Worm (Caenorhabditis elegans) whole organism, young adult: ENCODE data around the gene csb-1.
A peak's percentile ranks its signal among the peaks of the same experiment; 100 is the strongest.

ENCODE experiments used
- B0336.3 ChIP-seq: fragments of 200-800 bp; sonication (Bioruptor generic); IDR thresholded peaks from 2 replicates; pipeline ENCODE4 v1.3.6; 2022; ENCODE audit warnings: missing genetic modification characterization, missing compliant biosample characterization
- C06A6.2 ChIP-seq: fragments of 200-800 bp; sonication (Bioruptor generic); conservative IDR thresholded peaks from 2 replicates; pipeline ENCODE4 v1.3.6; 2022; ENCODE audit warnings: missing genetic modification characterization, missing compliant biosample characterization
- F10E7.11 ChIP-seq: sonication (generic microtip); optimal IDR thresholded peaks from 2 replicates; lab custom pipeline; 2017; ENCODE audit warnings: mild to moderate bottlenecking, missing genetic modification characterization, moderate library complexity, missing compliant biosample characterization
- F22D6.2 ChIP-seq: sonication (generic microtip); optimal IDR thresholded peaks from 2 replicates; lab custom pipeline; 2016; ENCODE audit warnings: mild to moderate bottlenecking, missing genetic modification characterization, missing compliant biosample characterization
- F33H1.4 ChIP-seq: fragments of 200-800 bp; sonication (Bioruptor generic); IDR thresholded peaks from 2 replicates; pipeline ENCODE4 v1.3.6; 2022; ENCODE audit warnings: missing genetic modification reagents, missing genetic modification characterization, missing compliant biosample characterization
- F39B2.1 ChIP-seq: fragments of 200-800 bp; sonication (Bioruptor generic); IDR thresholded peaks from 2 replicates; pipeline ENCODE4 v1.3.6; 2022; ENCODE audit warnings: missing genetic modification reagents, missing genetic modification characterization, missing compliant biosample characterization
- F57C9.4 ChIP-seq: sonication (generic microtip); optimal IDR thresholded peaks from 2 replicates; lab custom pipeline; 2017; ENCODE audit warnings: mild to moderate bottlenecking, missing genetic modification characterization, missing compliant biosample characterization
- T07F8.4 ChIP-seq: sonication (generic microtip); optimal IDR thresholded peaks from 2 replicates; lab custom pipeline; 2016; ENCODE audit warnings: mild to moderate bottlenecking, missing genetic modification characterization, moderate library complexity, missing compliant biosample characterization
- Y53G8AR.9 ChIP-seq: fragments of 200-800 bp; sonication (Bioruptor generic); conservative IDR thresholded peaks from 2 replicates; pipeline ENCODE4 v1.3.6; 2022; ENCODE audit warnings: missing genetic modification reagents, missing genetic modification characterization, missing compliant biosample characterization
- Y56A3A.18 ChIP-seq: fragments of 200-800 bp; sonication (Bioruptor generic); IDR thresholded peaks from 2 replicates; pipeline ENCODE4 v1.3.6; 2022; ENCODE audit warnings: missing genetic modification reagents, missing genetic modification characterization, missing compliant biosample characterization
- Y67H2A.10 ChIP-seq: fragments of 200-800 bp; sonication (Bioruptor generic); conservative IDR thresholded peaks from 2 replicates; pipeline ENCODE4 v1.3.6; 2022; ENCODE audit warnings: missing genetic modification reagents, missing genetic modification characterization, missing compliant biosample characterization
- akir-1 ChIP-seq: fragments of 200-800 bp; sonication (Bioruptor generic); optimal IDR thresholded peaks from 2 replicates; lab custom pipeline; 2018; ENCODE audit warnings: mild to moderate bottlenecking, missing genetic modification characterization, moderate library complexity, missing compliant biosample characterization
- aptf-3 ChIP-seq: fragments of 200-800 bp; sonication (Bioruptor generic); IDR thresholded peaks from 2 replicates; pipeline ENCODE4 v1.3.6; 2022; ENCODE audit warnings: missing genetic modification characterization, missing compliant biosample characterization
- atf-7 ChIP-seq: sonication (generic microtip); optimal IDR thresholded peaks from 2 replicates; lab custom pipeline; 2017; ENCODE audit warnings: mild to moderate bottlenecking, missing genetic modification characterization, missing compliant biosample characterization
- bed-2 ChIP-seq: fragments of 200-800 bp; sonication (Bioruptor generic); IDR thresholded peaks from 2 replicates; pipeline ENCODE4 v1.3.6; 2022; ENCODE audit warnings: missing genetic modification reagents, missing genetic modification characterization, missing compliant biosample characterization
- ccch-3 ChIP-seq: fragments of 200-800 bp; sonication (Bioruptor generic); optimal IDR thresholded peaks from 2 replicates; lab custom pipeline; 2018; ENCODE audit warnings: mild to moderate bottlenecking, missing genetic modification characterization, missing compliant biosample characterization
- cebp-2 ChIP-seq: fragments of 200-800 bp; sonication (Bioruptor generic); IDR thresholded peaks from 2 replicates; pipeline ENCODE4 v1.3.6; 2022; ENCODE audit warnings: missing genetic modification characterization, missing compliant biosample characterization
- ceh-58 ChIP-seq: fragments of 200-800 bp; sonication (Bioruptor generic); IDR thresholded peaks from 2 replicates; pipeline ENCODE4 v1.3.6; 2022; ENCODE audit warnings: missing genetic modification characterization, missing compliant biosample characterization
- ceh-79 ChIP-seq: sonication (generic microtip); optimal IDR thresholded peaks from 2 replicates; lab custom pipeline; 2017; ENCODE audit warnings: mild to moderate bottlenecking, missing genetic modification characterization, missing compliant biosample characterization
- ceh-91 ChIP-seq: fragments of 200-800 bp; sonication (Bioruptor generic); IDR thresholded peaks from 2 replicates; pipeline ENCODE4 v1.3.6; 2022; ENCODE audit warnings: missing genetic modification reagents, missing genetic modification characterization, missing compliant biosample characterization
- dox-1 ChIP-seq: fragments of 200-800 bp; sonication (Bioruptor generic); IDR thresholded peaks from 2 replicates; pipeline ENCODE4 v1.3.6; 2022; ENCODE audit warnings: missing genetic modification reagents, missing genetic modification characterization, missing compliant biosample characterization
- ets-4 ChIP-seq: fragments of 200-800 bp; sonication (Bioruptor generic); optimal IDR thresholded peaks from 2 replicates; lab custom pipeline; 2018; ENCODE audit warnings: mild to moderate bottlenecking, missing genetic modification characterization, missing compliant biosample characterization
- gei-17 ChIP-seq: fragments of 200-800 bp; sonication (Bioruptor generic); optimal IDR thresholded peaks from 2 replicates; lab custom pipeline; 2018; ENCODE audit warnings: mild to moderate bottlenecking, missing genetic modification characterization, missing compliant biosample characterization
- hmg-20 ChIP-seq: fragments of 200-800 bp; sonication (Bioruptor generic); IDR thresholded peaks from 2 replicates; pipeline ENCODE4 v1.3.6; 2022; ENCODE audit warnings: missing genetic modification reagents, missing genetic modification characterization, missing compliant biosample characterization
- let-607 ChIP-seq, 2 experiments: fragments of 200-800 bp in 1 of 2; sonication (Bioruptor generic) in 1 of 2; sonication (generic microtip) in 1 of 2; optimal IDR thresholded peaks; 2 replicates each; lab custom pipeline; 2016 to 2018; ENCODE audit warnings: mild to moderate bottlenecking in 2 of 2, missing compliant biosample characterization in 2 of 2, missing genetic modification characterization in 2 of 2, moderate library complexity in 2 of 2, missing genotype in 1 of 2
- lin-35 ChIP-seq, 3 experiments: fragments of 150-350 bp in 2 of 3; sonication (generic microtip) in 1 of 3; optimal IDR thresholded peaks; 2 replicates each; lab custom pipeline; 2014 to 2018; ENCODE audit warnings: missing biosample characterization in 3 of 3, missing genetic modification characterization in 3 of 3, missing genetic modification reagents in 3 of 3
- lin-40 ChIP-seq: sonication (generic microtip); optimal IDR thresholded peaks from 2 replicates; lab custom pipeline; 2016; ENCODE audit warnings: missing genetic modification characterization, mild to moderate bottlenecking, missing compliant biosample characterization, missing genotype, missing genetic modification reagents
- lsl-1 ChIP-seq: fragments of 200-800 bp; sonication (Bioruptor generic); optimal IDR thresholded peaks from 2 replicates; lab custom pipeline; 2018; ENCODE audit warnings: mild to moderate bottlenecking, missing genetic modification characterization, moderate library complexity, missing compliant biosample characterization
- madf-10 ChIP-seq: sonication (generic microtip); optimal IDR thresholded peaks from 2 replicates; lab custom pipeline; 2016; ENCODE audit warnings: mild to moderate bottlenecking, missing genetic modification characterization, missing compliant biosample characterization
- madf-6 ChIP-seq: fragments of 200-800 bp; sonication (Bioruptor generic); IDR thresholded peaks from 2 replicates; pipeline ENCODE4 v1.3.6; 2022; ENCODE audit warnings: missing genetic modification reagents, missing genetic modification characterization, missing compliant biosample characterization
- madf-8 ChIP-seq: fragments of 200-800 bp; sonication (Bioruptor generic); conservative IDR thresholded peaks from 2 replicates; pipeline ENCODE4 v1.3.6; 2022; ENCODE audit warnings: missing genetic modification reagents, missing genetic modification characterization, missing compliant biosample characterization
- mcd-1 ChIP-seq: fragments of 200-800 bp; sonication (Bioruptor generic); IDR thresholded peaks from 2 replicates; pipeline ENCODE4 v1.3.6; 2022; ENCODE audit warnings: missing genetic modification reagents, missing genetic modification characterization, missing compliant biosample characterization
- nfyb-1 ChIP-seq: fragments of 200-800 bp; sonication (Bioruptor generic); IDR thresholded peaks from 2 replicates; pipeline ENCODE4 v1.3.6; 2022; ENCODE audit warnings: missing genetic modification reagents, missing genetic modification characterization, missing compliant biosample characterization
- nhr-90 ChIP-seq: sonication (generic microtip); optimal IDR thresholded peaks from 2 replicates; lab custom pipeline; 2016; ENCODE audit warnings: missing genotype, mild to moderate bottlenecking, missing genetic modification characterization, missing compliant biosample characterization
- pha-4 ChIP-seq: fragments of 150-350 bp; sonication (generic microtip); optimal IDR thresholded peaks from 2 replicates; lab custom pipeline; 2014; ENCODE audit warnings: missing biosample characterization, missing genetic modification reagents, missing genetic modification characterization
- rec-8 ChIP-seq, 2 experiments: sonication (generic microtip); optimal IDR thresholded peaks; 2 replicates each; lab custom pipeline; 2016; ENCODE audit warnings: mild to moderate bottlenecking in 2 of 2, missing genetic modification characterization in 2 of 2, missing genetic modification reagents in 2 of 2, missing genotype in 2 of 2, missing biosample characterization in 1 of 2, missing compliant biosample characterization in 1 of 2, moderate library complexity in 1 of 2
- repo-1 ChIP-seq: sonication (generic microtip); optimal IDR thresholded peaks from 2 replicates; lab custom pipeline; 2017; ENCODE audit warnings: mild to moderate bottlenecking, missing genetic modification characterization, missing compliant biosample characterization
- snpc-4 ChIP-seq, 5 experiments: fragments of 150-350 bp in 1 of 5; sonication (generic microtip) in 4 of 5; optimal IDR thresholded peaks; 2 replicates each; lab custom pipeline; 2014 to 2018; ENCODE audit warnings: missing genetic modification characterization in 5 of 5, missing biosample characterization in 3 of 5, antibody characterized with exemption in 2 of 5, mild to moderate bottlenecking in 2 of 5, missing compliant biosample characterization in 2 of 5, missing genotype in 2 of 5, moderate library complexity in 2 of 5, missing genetic modification reagents in 1 of 5
- sptf-2 ChIP-seq: fragments of 200-800 bp; sonication (Bioruptor generic); optimal IDR thresholded peaks from 2 replicates; lab custom pipeline; 2018; ENCODE audit warnings: mild to moderate bottlenecking, missing genetic modification characterization, missing compliant biosample characterization
- tbp1 ChIP-seq: fragments of 200-800 bp; sonication (Bioruptor generic); optimal IDR thresholded peaks from 2 replicates; lab custom pipeline; 2018; ENCODE audit warnings: mild to moderate bottlenecking, missing genetic modification characterization, missing compliant biosample characterization
- tlf-1 ChIP-seq: fragments of 200-800 bp; sonication (Bioruptor generic); optimal IDR thresholded peaks from 2 replicates; lab custom pipeline; 2018; ENCODE audit warnings: mild to moderate bottlenecking, missing genetic modification characterization, missing compliant biosample characterization
- unc-130 ChIP-seq: sonication (generic microtip); optimal IDR thresholded peaks from 2 replicates; lab custom pipeline; 2016; ENCODE audit warnings: missing genetic modification reagents, missing genetic modification characterization, missing compliant biosample characterization
- unc-62 ChIP-seq: fragments of 150-350 bp; optimal IDR thresholded peaks from 2 replicates; lab custom pipeline; 2014; ENCODE audit warnings: missing biosample characterization, missing genetic modification reagents, missing genetic modification characterization
- xnd-1 ChIP-seq: sonication (generic microtip); optimal IDR thresholded peaks from 2 replicates; lab custom pipeline; 2016; ENCODE audit warnings: missing genotype, missing genetic modification reagents, missing genetic modification characterization, missing compliant biosample characterization
- zfh-2 ChIP-seq: fragments of 200-800 bp; sonication (Bioruptor generic); conservative IDR thresholded peaks from 2 replicates; pipeline ENCODE4 v1.3.6; 2022; ENCODE audit warnings: missing genetic modification reagents, missing genetic modification characterization, missing compliant biosample characterization
- zim-3 ChIP-seq: sonication (generic microtip); optimal IDR thresholded peaks from 2 replicates; lab custom pipeline; 2017; ENCODE audit warnings: mild to moderate bottlenecking, missing genetic modification characterization, moderate library complexity, missing compliant biosample characterization
- ztf-22 ChIP-seq: fragments of 200-800 bp; sonication (Bioruptor generic); optimal IDR thresholded peaks from 2 replicates; lab custom pipeline; 2018; ENCODE audit warnings: mild to moderate bottlenecking, missing genetic modification characterization, moderate library complexity, missing compliant biosample characterization
- ztf-28 ChIP-seq: fragments of 200-800 bp; sonication (Bioruptor generic); IDR thresholded peaks from 2 replicates; pipeline ENCODE4 v1.3.6; 2022; ENCODE audit warnings: missing genetic modification reagents, missing genetic modification characterization, missing compliant biosample characterization

The csb-1 gene

DNA sequence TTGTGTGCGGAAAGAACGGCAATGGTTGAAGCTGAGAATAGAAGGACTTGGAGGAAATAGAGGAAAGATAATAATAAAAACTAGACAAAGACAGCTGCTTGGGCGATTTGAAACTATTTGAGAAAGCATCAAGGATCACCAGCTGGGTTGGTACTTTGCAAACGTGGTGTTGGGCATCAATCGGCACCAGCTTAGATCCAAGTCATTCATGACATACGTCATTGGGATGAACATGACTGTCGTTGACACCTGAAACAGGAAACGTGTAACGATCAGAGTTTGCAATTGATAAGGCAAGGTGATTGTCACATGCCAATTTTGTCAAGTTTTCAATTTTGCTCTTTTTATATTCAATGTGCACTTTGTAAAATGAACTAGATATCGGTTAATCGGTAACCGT, 23.2 kb downstream of the csb-1 start:
- peak; percentile 33; the same call in 1 of the 2 replicates for TF ChIP-seq nfyb-1 (GFP tag; lab: Robert Waterston, UW)
- TF ChIP-seq gei-17, result peak; percentile 25
- no peak for TF ChIP-seq snpc-4 (GFP tag; optimal IDR thresholded peaks at IDR 0.05; lab: Kevin White, UChicago)
- TF ChIP-seq snpc-4 (tag; optimal IDR thresholded peaks at IDR 0.05; lab: Kevin White, UChicago), result peak in 2 of 4 experiments; percentile 21 to 41
- TF ChIP-seq akir-1 (GFP tag; lab: Kevin White, UChicago), result no peak
- no peak for TF ChIP-seq cebp-2 (GFP tag; lab: Robert Waterston, UW)
- TF ChIP-seq C06A6.2 (GFP tag; lab: Robert Waterston, UW), result 0 out of 2 replicates have a peak, but pooled peaks have one; percentile 40
- TF ChIP-seq sptf-2 (GFP tag; lab: Kevin White, UChicago), result no peak
- TF ChIP-seq B0336.3 (GFP tag; lab: Robert Waterston, UW), result peak; percentile 67
- no peak for TF ChIP-seq F10E7.11 (tag; lab: Kevin White, UChicago)
- TF ChIP-seq F39B2.1, result no peak
- TF ChIP-seq unc-62 (GFP tag; lab: Kevin White, UChicago), result peak; percentile 11
- TF ChIP-seq ceh-91 (GFP tag; lab: Robert Waterston, UW), result no peak
- no peak for TF ChIP-seq lsl-1 (GFP tag; lab: Kevin White, UChicago)
- peak; percentile 15 for TF ChIP-seq zim-3
- TF ChIP-seq xnd-1 (tag; lab: Kevin White, UChicago), result no peak
- TF ChIP-seq ceh-79 (tag; lab: Kevin White, UChicago), result no peak
- no peak for TF ChIP-seq lin-35 (GFP tag; optimal IDR thresholded peaks at IDR 0.05; lab: Kevin White, UChicago)
- TF ChIP-seq madf-8 (GFP tag; lab: Robert Waterston, UW), result no peak
- no peak for TF ChIP-seq hmg-20 (GFP tag; lab: Robert Waterston, UW)
- TF ChIP-seq pha-4, result peak; percentile 60
- TF ChIP-seq madf-6 (GFP tag; lab: Robert Waterston, UW), result no peak
- peak; percentile 35 for TF ChIP-seq ztf-22 (GFP tag; lab: Kevin White, UChicago)
- TF ChIP-seq F57C9.4, result no peak
- peak; percentile 74 for TF ChIP-seq ets-4
- TF ChIP-seq dox-1 (GFP tag; lab: Robert Waterston, UW), result peak; percentile 27; the same call in 1 of the 2 replicates
- TF ChIP-seq ztf-28 (GFP tag; lab: Robert Waterston, UW), result no peak
- peak; percentile 66 for TF ChIP-seq madf-10 (tag; lab: Kevin White, UChicago)
- no peak for TF ChIP-seq aptf-3 (GFP tag; lab: Robert Waterston, UW)
- TF ChIP-seq bed-2 (GFP tag; lab: Robert Waterston, UW), result no peak
- TF ChIP-seq Y56A3A.18 (GFP tag; lab: Robert Waterston, UW), result peak; percentile 47; the same call in 1 of the 2 replicates
- TF ChIP-seq let-607 (tag; optimal IDR thresholded peaks at IDR 0.05; lab: Kevin White, UChicago), result peak; percentile 99
- TF ChIP-seq T07F8.4 (tag; lab: Kevin White, UChicago), result no peak
- TF ChIP-seq rec-8 (tag; optimal IDR thresholded peaks at IDR 0.05; lab: Kevin White, UChicago), result no peak
- no peak for TF ChIP-seq ceh-58 (GFP tag; lab: Robert Waterston, UW)
- no peak for TF ChIP-seq ccch-3 (GFP tag; lab: Kevin White, UChicago)
- peak; percentile 68 for TF ChIP-seq nhr-90 (tag; lab: Kevin White, UChicago)
- TF ChIP-seq F33H1.4 (GFP tag; lab: Robert Waterston, UW), result no peak
- TF ChIP-seq tlf-1, result peak; percentile 60
- TF ChIP-seq repo-1 (tag; lab: Kevin White, UChicago), result peak; percentile 30
- no peak for TF ChIP-seq Y53G8AR.9 (GFP tag; lab: Robert Waterston, UW)
- TF ChIP-seq mcd-1 (GFP tag; lab: Robert Waterston, UW), result 0 out of 2 replicates have a peak, but pooled peaks have one; percentile 19
- TF ChIP-seq tbp1 (GFP tag; lab: Kevin White, UChicago), result peak; percentile 39
- peak; percentile 94 for TF ChIP-seq atf-7 (tag; lab: Kevin White, UChicago)
- TF ChIP-seq zfh-2 (GFP tag; lab: Robert Waterston, UW), result no peak
- TF ChIP-seq unc-130 (GFP tag; lab: Kevin White, UChicago), result no peak
- TF ChIP-seq Y67H2A.10 (GFP tag; lab: Robert Waterston, UW), result no peak
- TF ChIP-seq lin-40 (tag; lab: Kevin White, UChicago), result peak; percentile 66
- peak; percentile 22 for TF ChIP-seq F22D6.2 (tag; lab: Kevin White, UChicago)
